Fruit fly (Drosophila melanogaster): ENCODE results near the gene CG17364.

- TF ChIP-seq Snoo (tag; optimal IDR thresholded peaks at IDR 0.05) (peak; percentile 96), Pif1A (GFP tag; optimal IDR thresholded peaks at IDR 0.05) (peak; percentile 98), EcR (GFP tag; optimal IDR thresholded peaks at IDR 0.05) (peak; percentile 48), fd96Ca (GFP tag; IDR thresholded peaks at IDR 0.05) (peak; percentile 100)
Observed at dm6 chr3L:14004963-14005458, 11.8 kb upstream of the CG17364 start.
